Worm (Caenorhabditis elegans) whole organism, L1 larva: Measurements from ENCODE around the gene str-144.

Experiments
- C16A3.4 ChIP-seq: fragments of 150-350 bp; optimal IDR thresholded peaks from 2 replicates; lab custom pipeline; 2014; ENCODE audit warnings: missing biosample characterization, missing genetic modification characterization
- Y116A8C.19 ChIP-seq: sonication (generic microtip); optimal IDR thresholded peaks from 2 replicates; lab custom pipeline; 2016; ENCODE audit warnings: missing compliant biosample characterization, missing genetic modification characterization, borderline replicate concordance
- aha-1 ChIP-seq: fragments of 150-350 bp; optimal IDR thresholded peaks from 2 replicates; lab custom pipeline; 2014; ENCODE audit warnings: missing biosample characterization, missing genetic modification characterization
- alr-1 ChIP-seq: fragments of 200-800 bp; sonication (Bioruptor generic); optimal IDR thresholded peaks from 2 replicates; lab custom pipeline; 2018; ENCODE audit warnings: borderline replicate concordance, mild to moderate bottlenecking, missing genetic modification characterization, missing compliant biosample characterization
- blmp-1 ChIP-seq: fragments of 150-350 bp; optimal IDR thresholded peaks from 2 replicates; lab custom pipeline; 2014; ENCODE audit warnings: missing biosample characterization, missing genetic modification characterization
- ceh-88 ChIP-seq: fragments of 200-800 bp; sonication (Bioruptor generic); IDR thresholded peaks from 2 replicates; pipeline ENCODE4 v1.3.6; 2022; ENCODE audit warnings: missing genetic modification characterization, missing compliant biosample characterization
- dpl-1 ChIP-seq, 3 experiments: fragments of 150-350 bp in 2 of 3; sonication (generic microtip) in 1 of 3; optimal IDR thresholded peaks; 2 replicates each; lab custom pipeline; 2014 to 2017; ENCODE audit warnings: missing biosample characterization in 3 of 3, missing genetic modification characterization in 3 of 3, missing genetic modification reagents in 3 of 3
- efl-1 ChIP-seq, 4 experiments: fragments of 150-350 bp; optimal IDR thresholded peaks in 3 of 4; peaks in 1 of 4; 1 replicate in 1 of 4; 2 replicates in 3 of 4; lab custom pipeline; 2014; ENCODE audit warnings: missing biosample characterization in 2 of 4, missing genetic modification characterization in 2 of 4, missing genetic modification reagents in 2 of 4
- elt-2 ChIP-seq: sonication (generic microtip); optimal IDR thresholded peaks from 2 replicates; lab custom pipeline; 2016; ENCODE audit warnings: missing genetic modification characterization, mild to moderate bottlenecking, inconsistent platforms, missing compliant biosample characterization, missing genetic modification reagents
- elt-3 ChIP-seq, 6 experiments: fragments of 150-350 bp in 1 of 6; sonication (generic microtip); optimal IDR thresholded peaks; 2 replicates each; lab custom pipeline; 2017 to 2018; ENCODE audit warnings: missing biosample characterization in 6 of 6, missing genetic modification characterization in 6 of 6, inconsistent platforms in 1 of 6
- ets-5 ChIP-seq: fragments of 200-800 bp; sonication (Bioruptor generic); IDR thresholded peaks from 2 replicates; pipeline ENCODE4 v1.3.6; 2022; ENCODE audit warnings: missing genetic modification characterization, missing compliant biosample characterization
- fkh-8 ChIP-seq: sonication (generic microtip); optimal IDR thresholded peaks from 2 replicates; lab custom pipeline; 2016; ENCODE audit warnings: mild to moderate bottlenecking, missing genetic modification characterization, missing compliant biosample characterization
- grh-1 ChIP-seq: fragments of 200-800 bp; sonication (Bioruptor generic); IDR thresholded peaks from 2 replicates; pipeline ENCODE4 v1.3.6; 2022; ENCODE audit warnings: missing genetic modification reagents, missing genetic modification characterization, missing compliant biosample characterization
- hlh-4 ChIP-seq: sonication (generic microtip); optimal IDR thresholded peaks from 2 replicates; lab custom pipeline; 2016; ENCODE audit warnings: mild to moderate bottlenecking, missing genetic modification characterization, missing compliant biosample characterization
- irx-1 ChIP-seq: sonication (generic microtip); optimal IDR thresholded peaks from 2 replicates; lab custom pipeline; 2016; ENCODE audit warnings: missing genetic modification characterization, missing compliant biosample characterization
- isw-1 ChIP-seq: fragments of 200-800 bp; sonication (Bioruptor generic); IDR thresholded peaks from 2 replicates; pipeline ENCODE4 v1.3.6; 2022; ENCODE audit warnings: missing genetic modification characterization, missing compliant biosample characterization
- jun-1 ChIP-seq: fragments of 150-350 bp; optimal IDR thresholded peaks from 2 replicates; lab custom pipeline; 2014; ENCODE audit warnings: missing biosample characterization, missing genetic modification reagents, missing genetic modification characterization
- lin-14 ChIP-seq: fragments of 200-800 bp; sonication (Bioruptor generic); optimal IDR thresholded peaks from 2 replicates; lab custom pipeline; 2018; ENCODE audit warnings: mild to moderate bottlenecking, missing genetic modification characterization, moderate library complexity, missing compliant biosample characterization
- lin-35 ChIP-seq, 2 experiments: fragments of 150-350 bp; optimal IDR thresholded peaks; 2 replicates each; lab custom pipeline; 2014; ENCODE audit warnings: missing biosample characterization in 2 of 2, missing genetic modification characterization in 2 of 2, missing genetic modification reagents in 2 of 2
- lsy-2 ChIP-seq, 2 experiments: fragments of 150-350 bp; optimal IDR thresholded peaks; 2 replicates each; lab custom pipeline; 2014; ENCODE audit warnings: missing biosample characterization in 2 of 2, missing genetic modification characterization in 2 of 2
- mab-9 ChIP-seq: fragments of 200-800 bp; sonication (Bioruptor generic); IDR thresholded peaks from 2 replicates; pipeline ENCODE4 v1.3.6; 2022; ENCODE audit warnings: missing genetic modification reagents, missing genetic modification characterization, missing compliant biosample characterization
- mef-2 ChIP-seq: fragments of 150-350 bp; optimal IDR thresholded peaks from 2 replicates; lab custom pipeline; 2014; ENCODE audit warnings: missing biosample characterization, missing genetic modification characterization
- mep-1 ChIP-seq: fragments of 150-350 bp; optimal IDR thresholded peaks from 2 replicates; lab custom pipeline; 2014; ENCODE audit warnings: missing biosample characterization, missing genetic modification characterization
- nhr-11 ChIP-seq: fragments of 150-350 bp; optimal IDR thresholded peaks from 2 replicates; lab custom pipeline; 2014; ENCODE audit warnings: missing biosample characterization, missing genetic modification characterization
- nhr-12 ChIP-seq: sonication (generic microtip); optimal IDR thresholded peaks from 2 replicates; lab custom pipeline; 2017; ENCODE audit warnings: missing biosample characterization, missing genetic modification characterization
- nhr-20 ChIP-seq: sonication (generic microtip); optimal IDR thresholded peaks from 2 replicates; lab custom pipeline; 2016; ENCODE audit warnings: mild to moderate bottlenecking, missing genetic modification characterization, missing compliant biosample characterization
- nhr-28 ChIP-seq: fragments of 150-350 bp; optimal IDR thresholded peaks from 2 replicates; lab custom pipeline; 2014; ENCODE audit warnings: missing biosample characterization, missing genetic modification characterization
- nhr-71 ChIP-seq: sonication (generic microtip); optimal IDR thresholded peaks from 2 replicates; lab custom pipeline; 2016; ENCODE audit warnings: mild to moderate bottlenecking, missing genetic modification characterization, moderate library complexity, missing compliant biosample characterization
- nhr-76 ChIP-seq: sonication (generic microtip); optimal IDR thresholded peaks from 2 replicates; lab custom pipeline; 2017; ENCODE audit warnings: missing biosample characterization, missing genetic modification characterization
- nhr-84 ChIP-seq: sonication (generic microtip); optimal IDR thresholded peaks from 2 replicates; lab custom pipeline; 2017; ENCODE audit warnings: missing biosample characterization, missing genetic modification characterization
- nhr-85 ChIP-seq: sonication (generic microtip); peaks from one replicate; lab custom pipeline; 2016; ENCODE audit warnings: missing genetic modification characterization, inconsistent platforms, missing compliant biosample characterization
- rnt-1 ChIP-seq: sonication (generic microtip); optimal IDR thresholded peaks from 2 replicates; lab custom pipeline; 2016; ENCODE audit warnings: mild to moderate bottlenecking, missing genetic modification characterization, moderate library complexity, missing compliant biosample characterization
- snpc-4 ChIP-seq: fragments of 150-350 bp; optimal IDR thresholded peaks from 2 replicates; lab custom pipeline; 2014; ENCODE audit warnings: missing biosample characterization, missing genetic modification characterization
- snu-23 ChIP-seq: sonication (generic microtip); optimal IDR thresholded peaks from 2 replicates; lab custom pipeline; 2016; ENCODE audit warnings: missing genetic modification characterization, missing compliant biosample characterization
- sox-4 ChIP-seq: sonication (generic microtip); optimal IDR thresholded peaks from 2 replicates; lab custom pipeline; 2016; ENCODE audit warnings: missing genetic modification characterization, missing compliant biosample characterization
- sup-37 ChIP-seq: fragments of 200-800 bp; sonication (Bioruptor generic); optimal IDR thresholded peaks from 2 replicates; lab custom pipeline; 2018; ENCODE audit warnings: mild to moderate bottlenecking, missing genetic modification characterization, missing compliant biosample characterization
- swsn-7 ChIP-seq: sonication (generic microtip); optimal IDR thresholded peaks from 2 replicates; lab custom pipeline; 2016; ENCODE audit warnings: missing genetic modification characterization, missing compliant biosample characterization
- unc-130 ChIP-seq: fragments of 150-350 bp; optimal IDR thresholded peaks from 2 replicates; lab custom pipeline; 2017; ENCODE audit warnings: missing biosample characterization, missing genetic modification characterization, inconsistent platforms
- unc-30 ChIP-seq: sonication (generic microtip); optimal IDR thresholded peaks from 2 replicates; lab custom pipeline; 2017; ENCODE audit warnings: missing biosample characterization, missing genetic modification characterization
- unc-62 ChIP-seq: fragments of 150-350 bp; optimal IDR thresholded peaks from 2 replicates; lab custom pipeline; 2014; ENCODE audit warnings: missing biosample characterization, missing genetic modification reagents, missing genetic modification characterization
- unc-98 ChIP-seq: fragments of 200-800 bp; sonication (Bioruptor generic); IDR thresholded peaks from 2 replicates; pipeline ENCODE4 v1.3.6; 2022; ENCODE audit warnings: missing genetic modification characterization, missing compliant biosample characterization
- zip-4 ChIP-seq: fragments of 200-800 bp; sonication (Bioruptor generic); optimal IDR thresholded peaks from 2 replicates; lab custom pipeline; 2018; ENCODE audit warnings: mild to moderate bottlenecking, missing genetic modification characterization, moderate library complexity, missing compliant biosample characterization
- ztf-11 ChIP-seq, 2 experiments: sonication (generic microtip); optimal IDR thresholded peaks; 2 replicates each; lab custom pipeline; 2016 to 2017; ENCODE audit warnings: missing genetic modification characterization in 2 of 2, missing biosample characterization in 1 of 2, missing compliant biosample characterization in 1 of 2
- ztf-4 ChIP-seq: fragments of 150-350 bp; optimal IDR thresholded peaks from 2 replicates; lab custom pipeline; 2014; ENCODE audit warnings: missing biosample characterization, missing genetic modification characterization

str-144 gene

DNA sequence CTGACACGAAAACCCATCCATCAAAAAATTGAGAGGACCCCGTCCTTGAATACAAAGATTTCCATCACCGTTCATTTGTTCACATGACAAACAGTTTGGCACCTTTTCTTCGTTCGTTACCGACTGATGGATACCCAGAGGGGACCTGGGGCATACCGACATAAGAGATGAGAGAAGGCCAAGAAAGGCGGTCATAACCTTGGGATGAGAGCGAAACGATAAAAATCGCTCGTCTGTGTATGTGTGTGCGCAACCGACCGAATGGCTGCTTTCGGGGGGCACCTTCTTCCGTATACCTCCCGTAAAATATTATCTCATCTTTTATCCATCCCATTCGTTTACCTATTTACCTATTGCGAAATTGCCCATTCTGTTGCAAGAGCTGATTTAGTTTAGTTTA, 27.0 kb downstream of the str-144 start:
- no peak for TF ChIP-seq efl-1 (optimal IDR thresholded peaks at IDR 0.05; lab: Kevin White, UChicago)
- peak in 1 of 2 experiments; percentile 66 for TF ChIP-seq efl-1 (GFP tag; optimal IDR thresholded peaks at IDR 0.05 in 1 of 2; lab: Kevin White, UChicago)
- 0 out of 2 replicates have a peak, but pooled peaks have one; percentile 7 for TF ChIP-seq grh-1 (GFP tag; lab: Robert Waterston, UW)
- no peak for TF ChIP-seq hlh-4 (tag; lab: Kevin White, UChicago)
- TF ChIP-seq lin-14 (GFP tag; lab: Kevin White, UChicago): peak; percentile 61
- no peak for TF ChIP-seq mab-9 (GFP tag; lab: Robert Waterston, UW)
- TF ChIP-seq rnt-1 (tag; lab: Kevin White, UChicago): no peak
- peak; percentile 2 for TF ChIP-seq snu-23 (GFP tag; lab: Kevin White, UChicago)
- TF ChIP-seq irx-1 (tag; lab: Kevin White, UChicago): no peak
- peak; percentile 68 for TF ChIP-seq blmp-1
- TF ChIP-seq mep-1 (tag; lab: Kevin White, UChicago): peak; percentile 46
- TF ChIP-seq nhr-20 (tag; lab: Kevin White, UChicago): peak; percentile 10
- no peak for TF ChIP-seq C16A3.4
- TF ChIP-seq nhr-85 (tag; lab: Kevin White, UChicago): peak; percentile 84

DNA sequence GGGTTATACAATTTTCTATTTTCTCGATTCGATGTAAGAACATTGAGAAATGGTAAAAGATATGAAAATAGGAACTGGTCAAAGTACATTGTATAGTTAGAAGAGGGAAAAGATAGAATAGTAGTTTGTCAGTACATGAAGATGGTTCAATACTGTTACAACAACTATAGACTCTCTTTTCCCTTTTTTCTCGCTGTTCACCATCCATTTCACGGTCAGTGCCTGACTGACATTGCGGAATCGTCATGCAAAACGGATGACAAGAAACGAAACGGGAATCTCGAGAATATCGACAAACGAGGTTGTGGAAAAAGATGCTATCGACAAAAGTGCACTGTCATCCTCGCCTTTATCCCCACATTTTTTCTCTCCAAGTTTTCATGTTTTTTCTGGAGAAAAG, 28.3 kb downstream of the str-144 start:
- no peak for TF ChIP-seq rnt-1 (tag; lab: Kevin White, UChicago)
- TF ChIP-seq mep-1 (tag; lab: Kevin White, UChicago): peak; percentile 38
- TF ChIP-seq efl-1 (optimal IDR thresholded peaks at IDR 0.05; lab: Kevin White, UChicago): no peak
- peak in 1 of 2 experiments; percentile 41 for TF ChIP-seq efl-1 (GFP tag; optimal IDR thresholded peaks at IDR 0.05 in 1 of 2; lab: Kevin White, UChicago)
- TF ChIP-seq mef-2 (tag; lab: Kevin White, UChicago): no peak
- peak; percentile 15 for TF ChIP-seq nhr-71
- no peak for TF ChIP-seq unc-30 (tag; lab: Kevin White, UChicago)
- peak; percentile 92 for TF ChIP-seq blmp-1
- TF ChIP-seq nhr-76: no peak
- TF ChIP-seq zip-4 (GFP tag; lab: Kevin White, UChicago): no peak
- no peak for TF ChIP-seq nhr-28 (tag; lab: Kevin White, UChicago)
- no peak for TF ChIP-seq lsy-2 (tag; optimal IDR thresholded peaks at IDR 0.05; lab: Kevin White, UChicago)
- TF ChIP-seq sup-37 (GFP tag; lab: Kevin White, UChicago): no peak
- TF ChIP-seq Y116A8C.19 (tag; lab: Kevin White, UChicago): no peak
- no peak for TF ChIP-seq sox-4 (tag; lab: Kevin White, UChicago)
- no peak for TF ChIP-seq C16A3.4
- no peak for TF ChIP-seq mab-9 (GFP tag; lab: Robert Waterston, UW)
- no peak for TF ChIP-seq jun-1 (tag; lab: Kevin White, UChicago)
- no peak for TF ChIP-seq unc-98
- no peak for TF ChIP-seq nhr-12 (tag; lab: Kevin White, UChicago)
- peak; percentile 35 for TF ChIP-seq nhr-20 (tag; lab: Kevin White, UChicago)
- TF ChIP-seq snu-23 (GFP tag; lab: Kevin White, UChicago): peak; percentile 28
- no peak for TF ChIP-seq dpl-1 (GFP tag; optimal IDR thresholded peaks at IDR 0.05; lab: Kevin White, UChicago)
- TF ChIP-seq elt-2 (tag; lab: Kevin White, UChicago): no peak
- TF ChIP-seq ets-5 (GFP tag; lab: Robert Waterston, UW): no peak
- TF ChIP-seq elt-3 (tag; optimal IDR thresholded peaks at IDR 0.05; lab: Kevin White, UChicago): peak in 2 of 6 experiments; percentile 33 to 36
- TF ChIP-seq snpc-4 (tag; lab: Kevin White, UChicago): no peak
- TF ChIP-seq unc-62 (GFP tag; lab: Kevin White, UChicago): no peak
- TF ChIP-seq lin-14 (GFP tag; lab: Kevin White, UChicago): peak; percentile 62
- no peak for TF ChIP-seq swsn-7 (tag; lab: Kevin White, UChicago)
- TF ChIP-seq alr-1 (tag; lab: Kevin White, UChicago): no peak
- no peak for TF ChIP-seq aha-1 (tag; lab: Kevin White, UChicago)
- TF ChIP-seq ztf-11 (tag; optimal IDR thresholded peaks at IDR 0.05; lab: Kevin White, UChicago): no peak

DNA sequence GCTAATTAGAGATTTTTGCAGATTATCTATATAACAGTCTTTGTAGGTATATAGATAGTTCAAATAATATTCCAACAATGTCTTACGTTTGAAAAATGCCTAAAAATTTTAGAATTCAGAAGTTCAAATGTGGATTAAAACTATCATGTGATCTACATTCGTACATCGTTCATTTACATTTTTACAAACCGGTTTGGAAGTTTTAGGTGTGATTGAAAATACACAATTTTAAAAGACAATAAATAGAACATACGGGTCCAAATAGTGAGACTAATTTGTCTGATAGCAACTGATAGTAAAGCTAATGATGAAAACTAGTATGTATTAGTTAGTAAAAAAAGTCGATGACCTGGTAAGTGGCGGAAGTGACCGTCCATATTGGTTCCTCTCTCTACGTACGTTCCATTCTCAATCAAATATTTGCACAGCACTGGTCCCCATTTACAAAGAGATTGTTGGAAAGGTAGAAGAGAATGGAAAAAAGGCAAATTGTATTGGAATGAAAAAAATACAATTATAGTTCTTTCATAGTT, 30.5 kb downstream of the str-144 start:
- TF ChIP-seq mab-9 (GFP tag; lab: Robert Waterston, UW) (no peak), nhr-71 (no peak), jun-1 (tag; lab: Kevin White, UChicago) (no peak), rnt-1 (tag; lab: Kevin White, UChicago) (no peak), dpl-1 (GFP tag; optimal IDR thresholded peaks at IDR 0.05; lab: Kevin White, UChicago) (no peak), lin-35 (GFP tag; optimal IDR thresholded peaks at IDR 0.05; lab: Kevin White, UChicago) (peak in 1 of 2 experiments; percentile 12), isw-1 (GFP tag; lab: Robert Waterston, UW) (no peak), elt-3 (tag; optimal IDR thresholded peaks at IDR 0.05; lab: Kevin White, UChicago) (no peak), alr-1 (tag; lab: Kevin White, UChicago) (no peak), efl-1 (optimal IDR thresholded peaks at IDR 0.05; lab: Kevin White, UChicago) (no peak), efl-1 (GFP tag; optimal IDR thresholded peaks at IDR 0.05 in 1 of 2; lab: Kevin White, UChicago) (peak in 1 of 2 experiments; percentile 90), nhr-20 (tag; lab: Kevin White, UChicago) (peak; percentile 2), ztf-4 (tag; lab: Kevin White, UChicago) (no peak), fkh-8 (tag; lab: Kevin White, UChicago) (no peak), unc-130 (tag; lab: Kevin White, UChicago) (no peak), ceh-88 (GFP tag; lab: Robert Waterston, UW) (no peak), aha-1 (tag; lab: Kevin White, UChicago) (no peak), lin-14 (GFP tag; lab: Kevin White, UChicago) (peak; percentile 36), nhr-11 (no peak), nhr-84 (tag; lab: Kevin White, UChicago) (no peak), nhr-85 (tag; lab: Kevin White, UChicago) (peak; percentile 81)
